Fruit fly (Drosophila melanogaster): ENCODE measurements around the gene spoon.
A peak's percentile ranks its signal among the peaks of the same experiment; 100 is the strongest.

Gene spoon

DNA sequence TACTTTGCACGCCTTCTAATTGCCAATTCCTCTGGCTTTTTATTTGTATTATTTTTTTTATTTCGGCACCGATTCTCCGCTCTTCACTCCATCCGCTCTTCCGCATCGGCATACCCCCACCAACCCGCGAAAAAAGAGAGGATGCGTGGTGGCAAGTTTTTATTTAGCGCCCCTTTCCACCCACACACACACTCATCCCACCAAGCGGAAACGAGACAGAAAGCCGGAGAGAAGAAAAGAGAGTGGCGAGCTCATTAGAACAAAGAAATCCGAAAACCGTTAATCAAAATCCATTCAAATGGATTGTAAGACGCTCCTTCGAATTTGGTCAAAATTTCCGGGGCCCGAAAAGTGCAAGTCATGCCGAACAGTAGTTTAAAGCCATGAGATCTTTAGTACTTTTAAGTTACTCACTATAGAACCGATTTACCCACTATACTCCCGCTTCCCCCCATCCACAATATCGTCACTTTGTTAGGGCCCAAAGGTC, 2.1 kb downstream of the spoon start (continued):
- TF ChIP-seq CG1832 (GFP tag; optimal IDR thresholded peaks at IDR 0.05) (peak; percentile 22), zen2 (GFP tag; IDR thresholded peaks at IDR 0.05; ENCODE audit: partially characterized antibody) (no peak), CG4282 (GFP tag; optimal IDR thresholded peaks at IDR 0.05) (no peak), CG10366 (GFP tag; IDR thresholded peaks at IDR 0.05) (no peak), CG6765 (GFP tag; optimal IDR thresholded peaks at IDR 0.05) (no peak), CG1647 (GFP tag; optimal IDR thresholded peaks at IDR 0.05) (no peak), CG14667 (GFP tag; IDR thresholded peaks at IDR 0.05) (no peak), CG31365 (tag; optimal IDR thresholded peaks at IDR 0.05) (no peak), E2f1 (GFP tag; IDR thresholded peaks at IDR 0.05) (no peak), ab (GFP tag; optimal IDR thresholded peaks at IDR 0.05) (no peak), CG4617 (GFP tag; optimal IDR thresholded peaks at IDR 0.05; ENCODE audit: borderline replicate concordance) (no peak), fu2 (GFP tag; optimal IDR thresholded peaks at IDR 0.05) (no peak), B-H2 (GFP tag; optimal IDR thresholded peaks at IDR 0.05) (no peak), CG15269 (tag; optimal IDR thresholded peaks at IDR 0.05) (no peak), sna (GFP tag; IDR thresholded peaks at IDR 0.05; ENCODE audit: partially characterized antibody) (no peak), CG6854 (GFP tag; optimal IDR thresholded peaks at IDR 0.05) (no peak), CG8359 (GFP tag; optimal IDR thresholded peaks at IDR 0.05; ENCODE audit: borderline replicate concordance) (no peak), Trl (optimal IDR thresholded peaks at IDR 0.05) (peak in 1 of 2 experiments; percentile 39), Trl (GFP tag; optimal IDR thresholded peaks at IDR 0.05) (no peak), CG6689 (GFP tag; IDR thresholded peaks at IDR 0.05) (no peak), disco-r (GFP tag; optimal IDR thresholded peaks at IDR 0.05) (no peak), CG18011 (GFP tag; optimal IDR thresholded peaks at IDR 0.05) (no peak)

DNA sequence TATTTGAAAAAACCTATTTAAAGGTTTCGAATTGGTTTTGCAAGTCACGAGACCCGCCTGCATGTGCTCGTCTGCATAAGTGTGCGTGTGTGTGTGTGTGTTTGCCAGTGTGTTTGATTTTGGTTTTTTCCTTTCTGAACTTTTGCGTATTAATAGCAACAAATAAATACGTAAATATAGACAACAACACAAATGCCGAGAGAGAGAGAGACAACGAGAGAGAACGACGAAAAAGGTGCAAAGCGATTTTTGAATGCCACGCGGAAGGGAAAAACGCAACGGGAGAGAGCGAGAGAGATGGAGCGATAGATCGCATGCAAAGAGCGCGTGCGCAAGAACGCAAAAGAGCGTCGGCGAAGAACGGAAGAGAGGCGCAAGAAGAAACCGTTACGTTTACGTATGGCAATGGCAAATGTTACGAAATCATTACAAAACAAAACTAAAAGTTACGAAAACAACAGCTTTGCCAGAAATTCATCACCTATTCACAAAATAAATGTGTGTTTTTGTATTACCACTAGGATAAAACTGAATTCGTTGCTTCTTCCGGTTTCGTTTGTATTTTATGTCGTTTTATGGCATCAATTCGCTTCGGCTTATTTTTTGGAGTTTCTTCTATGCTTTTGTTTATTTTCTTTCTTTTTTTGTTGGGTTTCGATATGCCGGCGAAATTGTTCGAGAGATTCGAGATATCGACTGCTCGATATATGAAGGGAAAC, 2.7 kb downstream of the spoon start:
- TF ChIP-seq CG7987 (GFP tag; optimal IDR thresholded peaks at IDR 0.05) (peak; percentile 81), CG12769 (tag; optimal IDR thresholded peaks at IDR 0.05) (peak; percentile 14), CG12219 (GFP tag; optimal IDR thresholded peaks at IDR 0.05) (no peak), Med (GFP tag) (peak; percentile 77), Rx (GFP tag; IDR thresholded peaks at IDR 0.05) (no peak), Dfd (GFP tag; optimal IDR thresholded peaks at IDR 0.05) (no peak), Atf6 (GFP tag; IDR thresholded peaks at IDR 0.05) (peak; percentile 23; the same call in 1 of the 2 replicates), CG18599 (GFP tag; optimal IDR thresholded peaks at IDR 0.05) (no peak), CG10321 (GFP tag; IDR thresholded peaks at IDR 0.05) (peak; percentile 82), CG4360 (GFP tag; IDR thresholded peaks at IDR 0.05) (0 out of 2 replicates have a peak, but pooled peaks have one; percentile 40), gsb-n (tag; optimal IDR thresholded peaks at IDR 0.05) (no peak), ftz-f1 (GFP tag; optimal IDR thresholded peaks at IDR 0.05) (peak; percentile 20), CG8924 (tag; optimal IDR thresholded peaks at IDR 0.05) (peak; percentile 36), ewg (GFP tag; optimal IDR thresholded peaks at IDR 0.05) (peak; percentile 79), CG10543 (GFP tag; optimal IDR thresholded peaks at IDR 0.05) (no peak), chm (GFP tag; IDR thresholded peaks at IDR 0.05) (0 out of 2 replicates have a peak, but pooled peaks have one; percentile 27), CG1233 (GFP tag; optimal IDR thresholded peaks at IDR 0.05) (no peak), Eip74EF (GFP tag; optimal IDR thresholded peaks at IDR 0.05) (peak in 1 of 2 experiments; percentile 83), CG15479 (GFP tag; optimal IDR thresholded peaks at IDR 0.05) (peak; percentile 64), sna (GFP tag; IDR thresholded peaks at IDR 0.05; ENCODE audit: partially characterized antibody) (0 out of 2 replicates have a peak, but pooled peaks have one; percentile 16), sd (tag; optimal IDR thresholded peaks at IDR 0.05) (peak; percentile 64), CG9727 (GFP tag; optimal IDR thresholded peaks at IDR 0.05) (no peak), CG16779 (GFP tag; IDR thresholded peaks at IDR 0.05) (no peak), CG11504 (tag; optimal IDR thresholded peaks at IDR 0.05) (no peak), nerfin-1 (tag; optimal IDR thresholded peaks at IDR 0.05) (peak; percentile 70), Dll (GFP tag; IDR thresholded peaks at IDR 0.05; ENCODE audit: partially characterized antibody) (0 out of 4 replicates have a peak, but pooled peaks have one; percentile 40), Pdp1 (GFP tag; optimal IDR thresholded peaks at IDR 0.05) (peak in 1 of 2 experiments; percentile 92)
